Worm (Caenorhabditis elegans): Measurements from ENCODE around the gene wee-1.1.

- TF ChIP-seq nhr-76 (tag; optimal IDR thresholded peaks at IDR 0.05) (no peak), pqm-1 (tag; optimal IDR thresholded peaks at IDR 0.05) (no peak), daf-12 (tag; optimal IDR thresholded peaks at IDR 0.05) (no peak)
These were observed 22.0 kb upstream of the wee-1.1 start, which contains the start of gene nhr-19 for ce11 chrII:9605336-9605735.

Data from whole organism, L4 larva.